Worm (Caenorhabditis elegans) whole organism, young adult: ENCODE data around the gene vha-19.

ENCODE experiments used
- F33H1.4 ChIP-seq: fragments of 200-800 bp; sonication (Bioruptor generic); IDR thresholded peaks from 2 replicates; pipeline ENCODE4 v1.3.6; 2022; ENCODE audit warnings: missing genetic modification reagents, missing genetic modification characterization, missing compliant biosample characterization
- ama-1 ChIP-seq, 3 experiments: fragments of 150-350 bp in 1 of 3; sonication (generic microtip) in 2 of 3; optimal IDR thresholded peaks; 2 replicates each; lab custom pipeline; 2014 to 2018; ENCODE audit warnings: missing biosample characterization in 2 of 3, missing genetic modification characterization in 2 of 3, missing genetic modification reagents in 2 of 3
- ceh-91 ChIP-seq: fragments of 200-800 bp; sonication (Bioruptor generic); IDR thresholded peaks from 2 replicates; pipeline ENCODE4 v1.3.6; 2022; ENCODE audit warnings: missing genetic modification reagents, missing genetic modification characterization, missing compliant biosample characterization
- lag-1 ChIP-seq: fragments of 200-800 bp; sonication (Bioruptor generic); IDR thresholded peaks from 2 replicates; pipeline ENCODE4 v1.3.6; 2022; ENCODE audit warnings: missing genetic modification reagents, missing genetic modification characterization, missing compliant biosample characterization
- mxl-1 ChIP-seq: sonication (generic microtip); optimal IDR thresholded peaks from 2 replicates; lab custom pipeline; 2016; ENCODE audit warnings: missing genetic modification characterization, missing compliant biosample characterization
- repo-1 ChIP-seq: sonication (generic microtip); optimal IDR thresholded peaks from 2 replicates; lab custom pipeline; 2017; ENCODE audit warnings: mild to moderate bottlenecking, missing genetic modification characterization, missing compliant biosample characterization
- snpc-4 ChIP-seq, 5 experiments: fragments of 150-350 bp in 1 of 5; sonication (generic microtip) in 4 of 5; optimal IDR thresholded peaks; 2 replicates each; lab custom pipeline; 2014 to 2018; ENCODE audit warnings: missing genetic modification characterization in 5 of 5, missing biosample characterization in 3 of 5, antibody characterized with exemption in 2 of 5, mild to moderate bottlenecking in 2 of 5, missing compliant biosample characterization in 2 of 5, missing genotype in 2 of 5, moderate library complexity in 2 of 5, missing genetic modification reagents in 1 of 5

DNA sequence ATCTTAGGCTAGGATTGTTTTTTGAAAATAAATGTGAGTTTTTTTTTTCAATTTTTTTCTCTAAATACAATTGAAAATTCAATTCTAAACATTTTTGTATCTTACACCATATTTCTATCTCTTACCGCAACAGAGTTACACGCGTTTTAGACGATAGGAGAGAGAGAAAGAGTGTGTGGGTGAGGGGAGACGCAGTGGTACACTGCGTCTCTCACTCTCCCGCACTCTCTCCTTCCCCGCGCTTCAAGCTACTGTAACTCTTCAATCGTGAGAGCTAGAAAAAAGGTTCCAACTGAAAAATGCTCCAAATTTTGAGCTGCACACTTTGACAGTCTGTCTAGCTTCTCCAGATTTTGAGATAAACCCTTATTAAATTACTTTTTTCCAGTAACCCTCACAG is 5.2 kb upstream of the vha-19 start:
- TF ChIP-seq ceh-91 (GFP tag; lab: Robert Waterston, UW) (no peak), F33H1.4 (GFP tag; lab: Robert Waterston, UW) (no peak), repo-1 (tag; lab: Kevin White, UChicago) (no peak), mxl-1 (tag; lab: Kevin White, UChicago) (no peak), ama-1 (optimal IDR thresholded peaks at IDR 0.05; lab: Kevin White, UChicago) (no peak), ama-1 (GFP tag; optimal IDR thresholded peaks at IDR 0.05; lab: Kevin White, UChicago) (no peak), lag-1 (GFP tag; lab: Robert Waterston, UW) (no peak), snpc-4 (GFP tag; optimal IDR thresholded peaks at IDR 0.05; lab: Kevin White, UChicago) (no peak), snpc-4 (tag; optimal IDR thresholded peaks at IDR 0.05; lab: Kevin White, UChicago) (no peak)
